Fruit fly (Drosophila melanogaster) whole organism, adult: ENCODE measurements around the gene CG32270.
A peak's percentile ranks its signal among the peaks of the same experiment; 100 is the strongest.

ENCODE experiments used
- CG11617 ChIP-seq: fragments of 200-800 bp; sonication (Bioruptor generic); optimal IDR thresholded peaks from 2 replicates; lab custom pipeline; 2017; ENCODE audit warnings: mild to moderate bottlenecking, missing biosample characterization, missing genetic modification reagents, missing genetic modification characterization
- CG14711 ChIP-seq: fragments of 200-800 bp; sonication (Bioruptor generic); optimal IDR thresholded peaks from 2 replicates; lab custom pipeline; 2018; ENCODE audit warnings: missing biosample characterization, mild to moderate bottlenecking, missing genetic modification characterization, moderate library complexity
- CG1620 ChIP-seq: fragments of 200-800 bp; sonication (Bioruptor generic); optimal IDR thresholded peaks from 2 replicates; lab custom pipeline; 2016; ENCODE audit warnings: missing biosample characterization, missing genetic modification characterization
- CG33017 ChIP-seq: fragments of 200-800 bp; sonication (Bioruptor generic); optimal IDR thresholded peaks from 2 replicates; lab custom pipeline; 2018; ENCODE audit warnings: missing biosample characterization, mild to moderate bottlenecking, missing genetic modification characterization, moderate library complexity
- CG7045 ChIP-seq: fragments of 200-800 bp; sonication (Bioruptor generic); optimal IDR thresholded peaks from 2 replicates; lab custom pipeline; 2017; ENCODE audit warnings: missing biosample characterization, mild to moderate bottlenecking, missing genetic modification characterization
- CG7101 ChIP-seq: fragments of 200-800 bp; sonication (Bioruptor generic); optimal IDR thresholded peaks from 2 replicates; lab custom pipeline; 2018; ENCODE audit warnings: missing biosample characterization, mild to moderate bottlenecking, missing genetic modification characterization, moderate library complexity
- Clk ChIP-seq: fragments of 200-800 bp; sonication (Bioruptor generic); optimal IDR thresholded peaks from 2 replicates; lab custom pipeline; 2017; ENCODE audit warnings: missing biosample characterization, missing genetic modification characterization
- Hr96 ChIP-seq: fragments of 200-800 bp; sonication (Bioruptor generic); optimal IDR thresholded peaks from 2 replicates; lab custom pipeline; 2016; ENCODE audit warnings: missing biosample characterization, missing genetic modification characterization
- Mnt ChIP-seq: fragments of 200-800 bp; sonication (Bioruptor generic); optimal IDR thresholded peaks from 2 replicates; lab custom pipeline; 2016; ENCODE audit warnings: missing biosample characterization, mild to moderate bottlenecking, missing genetic modification characterization
- bab1 ChIP-seq: fragments of 200-800 bp; sonication (Bioruptor generic); optimal IDR thresholded peaks from 3 replicates; lab custom pipeline; 2019; ENCODE audit warnings: missing biosample characterization, mild to moderate bottlenecking, missing genetic modification characterization, moderate library complexity
- cic ChIP-seq: fragments of 200-800 bp; sonication (Bioruptor generic); optimal IDR thresholded peaks from 2 replicates; lab custom pipeline; 2017; ENCODE audit warnings: missing biosample characterization, mild to moderate bottlenecking, missing genetic modification characterization, moderate library complexity
- kay ChIP-seq: fragments of 200-800 bp; sonication (Bioruptor generic); peaks from one replicate; lab custom pipeline; 2016; ENCODE audit warnings: missing biosample characterization, missing genetic modification characterization, borderline replicate concordance
- pad ChIP-seq: fragments of 200-800 bp; sonication (Bioruptor generic); optimal IDR thresholded peaks from 3 replicates; lab custom pipeline; 2017; ENCODE audit warnings: missing biosample characterization, missing genetic modification characterization, mild to moderate bottlenecking, moderate library complexity, missing genetic modification reagents

dm6 chr3L:3208895-3209294 lies at the start of gene CG32270, which contains the start of gene CG32269:
- TF ChIP-seq CG14711 (tag; lab: Kevin White, UChicago) = no peak
- TF ChIP-seq pad (GFP tag; lab: Kevin White, UChicago) = peak; percentile 12
- TF ChIP-seq bab1 = no peak
- peak; percentile 2 for TF ChIP-seq CG33017 (tag; lab: Kevin White, UChicago)
- peak; percentile 23 for TF ChIP-seq CG1620
- peak; percentile 65 for TF ChIP-seq cic (GFP tag; lab: Kevin White, UChicago)
- no peak for TF ChIP-seq kay (GFP tag; lab: Kevin White, UChicago)
- no peak for TF ChIP-seq Clk (GFP tag; lab: Kevin White, UChicago)
- TF ChIP-seq Hr96 (GFP tag; lab: Kevin White, UChicago) = peak; percentile 40
- TF ChIP-seq CG7045 (GFP tag; lab: Kevin White, UChicago) = peak; percentile 52
- peak; percentile 48 for TF ChIP-seq CG7101 (tag; lab: Kevin White, UChicago)
- TF ChIP-seq Mnt (GFP tag; lab: Kevin White, UChicago) = peak; percentile 60
- TF ChIP-seq CG11617 (GFP tag; lab: Kevin White, UChicago) = peak; percentile 18
